Worm (Caenorhabditis elegans): ENCODE measurements around the gene C50B8.5.

- no peak for TF ChIP-seq ama-1 (optimal IDR thresholded peaks at IDR 0.05)
- no peak for TF ChIP-seq elt-1 (tag; optimal IDR thresholded peaks at IDR 0.05)
- no peak for TF ChIP-seq egl-5 (tag; optimal IDR thresholded peaks at IDR 0.05)
- no peak for TF ChIP-seq fos-1 (tag; optimal IDR thresholded peaks at IDR 0.05)
These were observed 39.9 kb downstream of the C50B8.5 start, which contains the start of gene F53F4.15 for ce11 chrV:13620676-13621075.

All from whole organism, L3 larva.